Worm (Caenorhabditis elegans): ENCODE measurements around the gene str-188.

Gene str-188

DNA sequence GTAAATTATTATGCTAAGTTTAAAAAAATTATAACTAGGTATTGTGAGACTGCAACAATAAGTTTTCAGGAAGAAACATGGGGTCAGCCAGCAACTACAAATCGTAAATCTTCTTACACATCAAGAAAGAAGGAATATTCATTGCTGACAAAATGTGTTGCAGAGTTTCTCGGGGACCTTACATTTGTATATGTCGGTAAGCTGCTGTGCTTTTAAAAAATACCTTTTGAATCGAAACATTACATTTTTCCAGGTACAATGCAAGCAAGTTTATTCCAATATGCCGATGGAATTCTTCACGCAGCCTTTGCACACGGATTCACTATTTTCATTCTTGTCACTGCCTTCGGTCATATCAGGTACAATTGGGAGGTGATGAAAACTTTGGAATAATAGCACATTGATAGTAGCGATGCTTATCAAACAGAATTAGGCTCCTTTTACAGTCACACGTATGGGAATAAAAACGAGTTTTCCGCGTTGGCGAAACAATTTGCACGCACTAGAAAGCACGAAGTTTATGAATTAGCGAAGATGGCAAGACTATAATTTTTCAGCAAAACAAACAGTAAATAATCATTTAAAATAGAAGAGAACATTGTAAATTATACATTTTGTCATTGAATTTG is 21.7 kb downstream of the str-188 start (continued):
- no peak for TF ChIP-seq Y5F2A.4 (GFP tag; optimal IDR thresholded peaks at IDR 0.05)
- TF ChIP-seq nhr-6 (tag; optimal IDR thresholded peaks at IDR 0.05): no peak
- TF ChIP-seq lin-13 (GFP tag; optimal IDR thresholded peaks at IDR 0.05): no peak

DNA sequence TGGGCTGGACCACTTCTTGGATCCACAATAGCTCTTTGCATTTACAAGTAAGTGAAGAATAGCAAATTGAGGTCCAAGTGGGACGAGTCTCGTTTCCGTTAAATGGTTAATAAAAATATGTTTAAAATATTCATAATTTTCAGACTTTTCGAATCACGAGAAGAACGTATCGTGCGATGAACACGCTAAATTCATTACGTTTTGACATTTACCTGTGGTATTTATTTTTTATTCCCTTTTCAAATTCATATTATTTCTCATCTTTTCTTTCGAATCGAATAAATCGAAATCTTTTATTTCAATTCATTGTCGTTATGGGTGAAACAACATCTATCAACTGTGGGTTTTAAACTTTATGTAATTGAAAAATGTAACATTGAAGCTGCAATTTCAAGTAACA is 22.9 kb downstream of the str-188 start, which contains the start of gene marc-1:
marc-1 (plus strand) TSS at position 301 of the 400 bp plus-strand sequence.
- TF ChIP-seq spr-1 (tag; optimal IDR thresholded peaks at IDR 0.05): no peak
- TF ChIP-seq fos-1 (tag; optimal IDR thresholded peaks at IDR 0.05): no peak
- TF ChIP-seq daf-8 (GFP tag; IDR thresholded peaks at IDR 0.05): no peak
- no peak for TF ChIP-seq pqm-1 (tag; optimal IDR thresholded peaks at IDR 0.05)
- no peak for TF ChIP-seq nhr-28 (tag; optimal IDR thresholded peaks at IDR 0.05)
- no peak for TF ChIP-seq nhr-41 (GFP tag; IDR thresholded peaks at IDR 0.05)
- no peak for TF ChIP-seq nhr-77 (tag; optimal IDR thresholded peaks at IDR 0.05)
- TF ChIP-seq lsy-2 (tag; optimal IDR thresholded peaks at IDR 0.05): no peak
- TF ChIP-seq unc-39 (tag; optimal IDR thresholded peaks at IDR 0.05): no peak
- TF ChIP-seq ama-1 (optimal IDR thresholded peaks at IDR 0.05): no peak
- TF ChIP-seq mep-1 (tag; optimal IDR thresholded peaks at IDR 0.05): no peak
- no peak for TF ChIP-seq cey-2 (tag; optimal IDR thresholded peaks at IDR 0.05; ENCODE audit: borderline replicate concordance, insufficient read depth)
- no peak for TF ChIP-seq zip-2 (tag; optimal IDR thresholded peaks at IDR 0.05)
- no peak for TF ChIP-seq ZK337.2 (GFP tag; IDR thresholded peaks at IDR 0.05)
- no peak for TF ChIP-seq fkh-10 (GFP tag; optimal IDR thresholded peaks at IDR 0.05)
- TF ChIP-seq arid-1 (GFP tag; conservative IDR thresholded peaks at IDR 0.05): no peak
- TF ChIP-seq dve-1 (tag; optimal IDR thresholded peaks at IDR 0.05; ENCODE audit: insufficient read depth): no peak
- no peak for TF ChIP-seq mes-2 (tag; optimal IDR thresholded peaks at IDR 0.05; ENCODE audit: poor library complexity, severe bottlenecking)
- TF ChIP-seq ztf-7 (tag; optimal IDR thresholded peaks at IDR 0.05): no peak
- no peak for TF ChIP-seq lin-29 (GFP tag; IDR thresholded peaks at IDR 0.05)

DNA sequence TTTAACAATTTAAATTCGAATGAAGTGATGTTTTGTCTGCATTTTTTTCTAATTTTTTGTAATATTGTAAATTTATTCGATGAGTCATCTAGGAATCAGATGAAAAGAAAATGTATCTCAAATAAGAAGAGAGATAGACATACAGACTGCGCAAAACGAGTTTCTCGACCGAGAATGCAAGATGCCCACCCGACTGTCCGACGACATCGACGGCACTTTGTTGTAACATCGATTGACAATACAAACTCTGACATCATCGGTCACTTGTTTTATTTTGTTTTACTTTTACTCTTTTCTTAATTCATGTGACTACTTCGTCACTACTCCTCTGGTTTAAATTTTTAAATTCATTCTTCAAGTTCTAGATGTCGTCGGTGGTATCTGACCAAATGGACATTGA is 24.4 kb downstream of the str-188 start, which contains the start of gene sta-2:
sta-2 (plus strand) TSS at position 349 of the 400 bp plus-strand sequence.
- no peak for TF ChIP-seq nhr-111 (GFP tag; optimal IDR thresholded peaks at IDR 0.05)
- TF ChIP-seq nhr-28 (tag; optimal IDR thresholded peaks at IDR 0.05): peak; percentile 50
- no peak for TF ChIP-seq aly-2 (tag; optimal IDR thresholded peaks at IDR 0.05)
- peak; percentile 19 for TF ChIP-seq hlh-11 (tag; optimal IDR thresholded peaks at IDR 0.05)
- peak; percentile 57 for TF ChIP-seq hlh-30 (tag; optimal IDR thresholded peaks at IDR 0.05; ENCODE audit: insufficient read depth)
- TF ChIP-seq nhr-25 (tag; optimal IDR thresholded peaks at IDR 0.05; ENCODE audit: borderline replicate concordance, insufficient read depth): peak; percentile 31
- TF ChIP-seq dpl-1 (GFP tag; optimal IDR thresholded peaks at IDR 0.05): no peak
- TF ChIP-seq mep-1 (tag; optimal IDR thresholded peaks at IDR 0.05): peak; percentile 0
- peak; percentile 5 for TF ChIP-seq mxl-3 (GFP tag; optimal IDR thresholded peaks at IDR 0.05)
- TF ChIP-seq mdl-1 (tag; optimal IDR thresholded peaks at IDR 0.05): peak in 1 of 2 experiments; percentile 26
- peak in 1 of 2 experiments; percentile 64 for TF ChIP-seq unc-62 (GFP tag; optimal IDR thresholded peaks at IDR 0.05 in 1 of 2)
- TF ChIP-seq unc-62 (tag; optimal IDR thresholded peaks at IDR 0.05): no peak
- no peak for TF ChIP-seq nhr-10 (tag; optimal IDR thresholded peaks at IDR 0.05)

DNA sequence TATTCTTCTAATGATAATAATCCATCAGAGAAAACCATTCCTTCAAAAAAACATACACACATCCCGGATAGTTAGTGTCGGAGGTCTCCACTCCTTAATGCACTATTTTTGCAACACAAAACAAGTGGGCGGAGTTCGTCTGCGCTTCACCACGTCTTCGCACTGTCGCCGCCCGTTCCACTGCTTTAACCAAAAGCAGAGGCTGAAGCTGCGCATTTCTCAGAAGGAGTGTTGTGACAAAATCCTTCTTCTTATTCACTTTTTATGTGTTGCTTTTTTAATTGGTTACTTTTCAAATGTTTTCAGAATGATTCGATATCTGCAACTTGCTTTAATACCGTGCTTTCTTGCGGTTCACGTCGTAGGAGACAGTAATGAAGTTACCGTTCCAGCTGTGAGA is 28.4 kb downstream of the str-188 start, which contains the start of gene F58E6.13:
F58E6.13 (plus strand) TSS at position 301 of the 400 bp plus-strand sequence.
- TF ChIP-seq tra-1 (GFP tag; IDR thresholded peaks at IDR 0.05) (no peak), hif-1 (tag; optimal IDR thresholded peaks at IDR 0.05) (no peak), zip-2 (tag; optimal IDR thresholded peaks at IDR 0.05) (no peak), mdt-29 (GFP tag; IDR thresholded peaks at IDR 0.05) (no peak), F37D6.2 (tag; optimal IDR thresholded peaks at IDR 0.05) (no peak), lin-15B (tag; optimal IDR thresholded peaks at IDR 0.05) (no peak), hlh-11 (tag; optimal IDR thresholded peaks at IDR 0.05) (no peak), nhr-48 (tag; optimal IDR thresholded peaks at IDR 0.05) (no peak)

All from whole organism, L4 larva.